Fruit fly (Drosophila melanogaster) whole organism, embryonic: Measurements from ENCODE around the gene Cpr73D.

ENCODE experiments used
- Awh ChIP-seq: fragments of 200-800 bp; sonication (Bioruptor generic); IDR thresholded peaks from 2 replicates; pipeline ENCODE4, ENCODE4 v1.3.6; 2022; ENCODE audit warnings: missing biosample characterization, missing genetic modification characterization
- Bgb ChIP-seq: fragments of 200-800 bp; sonication (Bioruptor generic); IDR thresholded peaks from 2 replicates; pipeline ENCODE4 v1.3.6; 2022; ENCODE audit warnings: missing biosample characterization, missing genetic modification characterization; ENCODE audit not compliant: partially characterized antibody
- Blimp-1 ChIP-seq: fragments of 200-800 bp; sonication (Bioruptor generic); optimal IDR thresholded peaks from 3 replicates; lab custom pipeline; 2018; ENCODE audit warnings: missing biosample characterization, missing genetic modification characterization, mild to moderate bottlenecking, moderate library complexity, missing genetic modification reagents
- C15 ChIP-seq: fragments of 200-800 bp; sonication (Bioruptor generic); IDR thresholded peaks from 3 replicates; pipeline ENCODE4 v1.3.6; 2022; ENCODE audit warnings: missing biosample characterization, missing genetic modification characterization
- CG10431 ChIP-seq: fragments of 200-800 bp; sonication (Bioruptor generic); optimal IDR thresholded peaks from 3 replicates; lab custom pipeline; 2018; ENCODE audit warnings: missing biosample characterization, mild to moderate bottlenecking, missing genetic modification characterization
- CG11085 ChIP-seq: fragments of 200-800 bp; sonication (Bioruptor generic); IDR thresholded peaks from 2 replicates; pipeline ENCODE4 v1.3.6; 2022; ENCODE audit warnings: missing biosample characterization, missing genetic modification characterization
- CG11398 ChIP-seq: fragments of 200-800 bp; sonication (Bioruptor generic); optimal IDR thresholded peaks from 2 replicates; lab custom pipeline; 2016; ENCODE audit warnings: missing biosample characterization, missing genetic modification characterization
- CG11560 ChIP-seq: fragments of 200-800 bp; sonication (Bioruptor generic); IDR thresholded peaks from 3 replicates; pipeline ENCODE4 v1.3.6; 2022; ENCODE audit warnings: missing biosample characterization, missing genetic modification characterization
- CG13287 ChIP-seq: fragments of 200-800 bp; sonication (Bioruptor generic); IDR thresholded peaks from 2 replicates; pipeline ENCODE4 v1.3.6; 2022; ENCODE audit warnings: missing biosample characterization, missing genetic modification characterization; ENCODE audit not compliant: partially characterized antibody
- CG14965 ChIP-seq: fragments of 200-800 bp; sonication (Bioruptor generic); optimal IDR thresholded peaks from 2 replicates; lab custom pipeline; 2016; ENCODE audit warnings: missing biosample characterization, missing genetic modification characterization, borderline replicate concordance
- CG15269 ChIP-seq: fragments of 200-800 bp; sonication (Bioruptor generic); optimal IDR thresholded peaks from 2 replicates; lab custom pipeline; 2018; ENCODE audit warnings: missing biosample characterization, mild to moderate bottlenecking, missing genetic modification characterization, moderate library complexity
- CG17186 ChIP-seq: fragments of 200-800 bp; sonication (Bioruptor generic); optimal IDR thresholded peaks from 3 replicates; lab custom pipeline; 2017; ENCODE audit warnings: missing biosample characterization, missing genetic modification reagents, missing genetic modification characterization
- CG17359 ChIP-seq: fragments of 200-800 bp; sonication (Bioruptor generic); optimal IDR thresholded peaks from 3 replicates; lab custom pipeline; 2018; ENCODE audit warnings: missing biosample characterization, mild to moderate bottlenecking, missing genetic modification characterization, moderate library complexity
- CG31365 ChIP-seq: fragments of 200-800 bp; sonication (Bioruptor generic); optimal IDR thresholded peaks from 2 replicates; lab custom pipeline; 2018; ENCODE audit warnings: missing biosample characterization, mild to moderate bottlenecking, missing genetic modification characterization
- CG32772 ChIP-seq: fragments of 200-800 bp; sonication (Bioruptor generic); IDR thresholded peaks from 2 replicates; pipeline ENCODE4 v1.3.6; 2022; ENCODE audit warnings: missing biosample characterization, missing genetic modification characterization
- CG3281 ChIP-seq: fragments of 200-800 bp; sonication (Bioruptor generic); optimal IDR thresholded peaks from 3 replicates; lab custom pipeline; 2017; ENCODE audit warnings: missing biosample characterization, mild to moderate bottlenecking, missing genetic modification characterization
- CG3407 ChIP-seq: fragments of 200-800 bp; sonication (Bioruptor generic); optimal IDR thresholded peaks from 2 replicates; lab custom pipeline; 2018; ENCODE audit warnings: missing biosample characterization, mild to moderate bottlenecking, missing genetic modification characterization
- CG3726 ChIP-seq: fragments of 200-800 bp; sonication (Bioruptor generic); IDR thresholded peaks from 3 replicates; pipeline ENCODE4, ENCODE4 v1.3.6; 2022; ENCODE audit warnings: missing biosample characterization, missing genetic modification characterization
- CG5245 ChIP-seq: fragments of 200-800 bp; sonication (Bioruptor generic); optimal IDR thresholded peaks from 3 replicates; lab custom pipeline; 2016; ENCODE audit warnings: missing biosample characterization, missing genetic modification characterization
- CG8359 ChIP-seq: fragments of 200-800 bp; sonication (Bioruptor generic); optimal IDR thresholded peaks from 2 replicates; lab custom pipeline; 2017; ENCODE audit warnings: missing biosample characterization, mild to moderate bottlenecking, missing genetic modification characterization, borderline replicate concordance
- D19A ChIP-seq: fragments of 200-800 bp; optimal IDR thresholded peaks from 3 replicates; lab custom pipeline; 2019; ENCODE audit warnings: missing biosample characterization, mild to moderate bottlenecking, missing genetic modification characterization, moderate library complexity
- D19B ChIP-seq: fragments of 200-800 bp; sonication (Bioruptor generic); optimal IDR thresholded peaks from 2 replicates; lab custom pipeline; 2017; ENCODE audit warnings: missing biosample characterization, mild to moderate bottlenecking, missing genetic modification characterization
- Dad ChIP-seq: fragments of 200-800 bp; sonication (Bioruptor generic); optimal IDR thresholded peaks from 3 replicates; lab custom pipeline; 2016; ENCODE audit warnings: missing biosample characterization, missing genetic modification characterization
- Doc2 ChIP-seq: fragments of 200-800 bp; sonication (Bioruptor generic); IDR thresholded peaks from 2 replicates; pipeline ENCODE4 v1.3.6; 2022; ENCODE audit warnings: missing biosample characterization, missing genetic modification characterization
- E2f2 ChIP-seq: fragments of 200-800 bp; sonication (Bioruptor generic); IDR thresholded peaks from 2 replicates; pipeline ENCODE4 v1.3.6; 2022; ENCODE audit warnings: missing biosample characterization, missing genetic modification characterization
- H15 ChIP-seq: fragments of 200-800 bp; sonication (Bioruptor generic); IDR thresholded peaks from 3 replicates; pipeline ENCODE4 v1.3.6; 2022; ENCODE audit warnings: missing biosample characterization, missing genetic modification characterization
- HmgZ ChIP-seq: fragments of 200-800 bp; sonication (Bioruptor generic); optimal IDR thresholded peaks from 2 replicates; lab custom pipeline; 2018; ENCODE audit warnings: missing biosample characterization, mild to moderate bottlenecking, missing genetic modification characterization
- MESR4 ChIP-seq: fragments of 200-800 bp; sonication (Bioruptor generic); optimal IDR thresholded peaks from 2 replicates; lab custom pipeline; 2018; ENCODE audit warnings: missing biosample characterization, mild to moderate bottlenecking, missing genetic modification characterization, moderate library complexity
- Mad ChIP-seq: fragments of 200-800 bp; sonication (Bioruptor generic); optimal IDR thresholded peaks from 2 replicates; lab custom pipeline; 2016; ENCODE audit warnings: missing biosample characterization, missing genetic modification characterization
- Med ChIP-seq: fragments of 200-800 bp; sonication (Bioruptor generic); peaks from one replicate; lab custom pipeline; 2016; ENCODE audit warnings: missing biosample characterization, missing genetic modification characterization, mild to moderate bottlenecking, inconsistent platforms, moderate library complexity
- Nf-YC ChIP-seq: fragments of 200-800 bp; optimal IDR thresholded peaks from 3 replicates; lab custom pipeline; 2019; ENCODE audit warnings: missing biosample characterization, mild to moderate bottlenecking, missing genetic modification characterization, moderate library complexity
- Oaz ChIP-seq: fragments of 200-800 bp; sonication (Bioruptor generic); IDR thresholded peaks from 2 replicates; pipeline ENCODE4 v1.3.6; 2022; ENCODE audit warnings: missing biosample characterization, missing genetic modification characterization
- Sox102F ChIP-seq: fragments of 200-800 bp; sonication (Bioruptor generic); optimal IDR thresholded peaks from 2 replicates; lab custom pipeline; 2018; ENCODE audit warnings: missing biosample characterization, mild to moderate bottlenecking, missing genetic modification characterization, moderate library complexity
- Ssrp ChIP-seq: fragments of 200-800 bp; sonication (Bioruptor generic); optimal IDR thresholded peaks from 2 replicates; lab custom pipeline; 2018; ENCODE audit warnings: missing biosample characterization, mild to moderate bottlenecking, missing genetic modification characterization, moderate library complexity
- Vsx1 ChIP-seq: fragments of 200-800 bp; sonication (Bioruptor generic); optimal IDR thresholded peaks from 2 replicates; lab custom pipeline; 2017; ENCODE audit warnings: missing biosample characterization, mild to moderate bottlenecking, missing genetic modification characterization, missing genetic modification reagents
- ab ChIP-seq: fragments of 200-800 bp; sonication (Bioruptor generic); optimal IDR thresholded peaks from 2 replicates; lab custom pipeline; 2016; ENCODE audit warnings: missing biosample characterization, missing genetic modification characterization
- bowl ChIP-seq: fragments of 200-800 bp; sonication (Bioruptor generic); IDR thresholded peaks from 2 replicates; pipeline ENCODE4 v1.3.6; 2022; ENCODE audit warnings: missing biosample characterization, missing genetic modification characterization
- btn ChIP-seq: fragments of 200-800 bp; sonication (Bioruptor generic); optimal IDR thresholded peaks from 2 replicates; lab custom pipeline; 2016; ENCODE audit warnings: missing biosample characterization, missing genetic modification characterization
- dati ChIP-seq: fragments of 200-800 bp; sonication (Bioruptor generic); IDR thresholded peaks from 2 replicates; pipeline ENCODE4 v1.3.6; 2022; ENCODE audit warnings: missing biosample characterization, missing genetic modification characterization
- en ChIP-seq: fragments of 200-800 bp; sonication (Bioruptor generic); optimal IDR thresholded peaks from 2 replicates; lab custom pipeline; 2016; ENCODE audit warnings: missing biosample characterization, missing genetic modification characterization
- fd3F ChIP-seq: fragments of 200-800 bp; sonication (Bioruptor generic); optimal IDR thresholded peaks from 2 replicates; lab custom pipeline; 2018; ENCODE audit warnings: missing biosample characterization, mild to moderate bottlenecking, missing genetic modification characterization, moderate library complexity
- gcm ChIP-seq: fragments of 200-800 bp; sonication (Bioruptor generic); optimal IDR thresholded peaks from 2 replicates; lab custom pipeline; 2019; ENCODE audit warnings: missing biosample characterization, mild to moderate bottlenecking, missing genetic modification characterization, moderate library complexity
- ind ChIP-seq: fragments of 200-800 bp; sonication (Bioruptor generic); optimal IDR thresholded peaks from 3 replicates; lab custom pipeline; 2016; ENCODE audit warnings: missing biosample characterization, missing genetic modification characterization
- mld ChIP-seq: fragments of 200-800 bp; sonication (Bioruptor generic); IDR thresholded peaks from 3 replicates; pipeline ENCODE4 v1.3.6; 2022; ENCODE audit warnings: missing biosample characterization, missing genetic modification characterization; ENCODE audit not compliant: partially characterized antibody
- pho ChIP-seq: fragments of 200-800 bp; sonication (Bioruptor generic); optimal IDR thresholded peaks from 2 replicates; lab custom pipeline; 2016; ENCODE audit warnings: missing biosample characterization, missing genetic modification characterization
- pros ChIP-seq: fragments of 200-800 bp; sonication (Bioruptor generic); optimal IDR thresholded peaks from 3 replicates; lab custom pipeline; 2019; ENCODE audit warnings: missing biosample characterization, mild to moderate bottlenecking, missing genetic modification characterization, moderate library complexity
- pzg ChIP-seq: fragments of 200-800 bp; sonication (Bioruptor generic); optimal IDR thresholded peaks from 3 replicates; lab custom pipeline; 2018; ENCODE audit warnings: missing biosample characterization, mild to moderate bottlenecking, missing genetic modification characterization, moderate library complexity
- tll ChIP-seq, 2 experiments: fragments of 200-800 bp in 1 of 2; fragments of >200 bp in 1 of 2; sonication (Bioruptor generic) in 1 of 2; optimal IDR thresholded peaks; 2 replicates each; lab custom pipeline; 2017 to 2019; ENCODE audit warnings: missing biosample characterization in 2 of 2, missing genetic modification characterization in 2 of 2, mild to moderate bottlenecking in 1 of 2, moderate library complexity in 1 of 2
- ttk ChIP-seq: fragments of 200-800 bp; sonication (Bioruptor generic); IDR thresholded peaks from 2 replicates; pipeline ENCODE4 v2.1.2; 2022; ENCODE audit warnings: missing biosample characterization, missing genetic modification characterization
- wek ChIP-seq: fragments of 200-800 bp; sonication (Bioruptor generic); optimal IDR thresholded peaks from 3 replicates; lab custom pipeline; 2018; ENCODE audit warnings: missing biosample characterization, mild to moderate bottlenecking, missing genetic modification characterization, moderate library complexity
- z ChIP-seq: fragments of 200-800 bp; sonication (Bioruptor generic); IDR thresholded peaks from 3 replicates; pipeline ENCODE4 v1.3.6; 2022; ENCODE audit warnings: missing biosample characterization, missing genetic modification characterization

Gene Cpr73D

dm6 chr3L:16985578-16985977 is 28.1 kb upstream of the Cpr73D start (continued):
- TF ChIP-seq CG13287 (GFP tag; lab: Robert Waterston, UW) (peak; percentile 55; the same call in 1 of the 2 replicates), Sox102F (GFP tag; lab: Kevin White, UChicago) (no peak), Doc2 (no peak), HmgZ (tag; lab: Kevin White, UChicago) (no peak), bowl (no peak), CG17186 (GFP tag; lab: Kevin White, UChicago) (no peak), pzg (GFP tag; lab: Kevin White, UChicago) (peak; percentile 8), Blimp-1 (GFP tag; lab: Kevin White, UChicago) (peak; percentile 97), Dad (no peak), CG3281 (GFP tag; lab: Kevin White, UChicago) (no peak), CG8359 (GFP tag; lab: Kevin White, UChicago) (no peak), z (GFP tag; lab: Robert Waterston, UW) (no peak), Ssrp (tag; lab: Kevin White, UChicago) (no peak), fd3F (no peak), mld (no peak), dati (GFP tag; lab: Robert Waterston, UW) (no peak), Nf-YC (no peak), E2f2 (GFP tag; lab: Robert Waterston, UW) (no peak), MESR4 (GFP tag; lab: Kevin White, UChicago) (no peak), Awh (GFP tag; lab: Robert Waterston, UW) (no peak), gcm (no peak), CG11560 (tag; lab: Robert Waterston, UW) (no peak), D19B (GFP tag; lab: Kevin White, UChicago) (no peak), ab (GFP tag; lab: Kevin White, UChicago) (no peak), Bgb (GFP tag; lab: Robert Waterston, UW) (peak; percentile 46; the same call in 1 of the 2 replicates), Med (GFP tag; lab: Kevin White, UChicago) (peak; percentile 61), CG15269 (tag; lab: Kevin White, UChicago) (no peak), Vsx1 (GFP tag; lab: Kevin White, UChicago) (peak; percentile 82), ind (GFP tag; lab: Kevin White, UChicago) (no peak), D19A (no peak), en (GFP tag; lab: Kevin White, UChicago) (no peak), CG10431 (GFP tag; lab: Kevin White, UChicago) (no peak), tll (GFP tag; optimal IDR thresholded peaks at IDR 0.05; lab: Kevin White, UChicago) (no peak), CG3726 (GFP tag; lab: Robert Waterston, UW) (no peak), H15 (no peak), Mad (GFP tag; lab: Kevin White, UChicago) (no peak), btn (no peak), CG14965 (GFP tag; lab: Kevin White, UChicago) (no peak), CG5245 (GFP tag; lab: Kevin White, UChicago) (no peak), pho (GFP tag; lab: Kevin White, UChicago) (no peak), ttk (GFP tag; lab: Robert Waterston, UW) (no peak), pros (peak; percentile 8), CG11085 (GFP tag; lab: Robert Waterston, UW) (no peak), CG17359 (tag; lab: Kevin White, UChicago) (no peak), CG31365 (no peak), CG11398 (no peak), CG32772 (no peak), Oaz (GFP tag; lab: Robert Waterston, UW) (no peak), C15 (GFP tag; lab: Robert Waterston, UW) (no peak), wek (GFP tag; lab: Kevin White, UChicago) (peak; percentile 94), CG3407 (GFP tag; lab: Kevin White, UChicago) (no peak)
